Worm (Caenorhabditis elegans): ENCODE data around the gene sta-2.
A peak's percentile ranks its signal among the peaks of the same experiment; 100 is the strongest.

The sta-2 gene

DNA sequence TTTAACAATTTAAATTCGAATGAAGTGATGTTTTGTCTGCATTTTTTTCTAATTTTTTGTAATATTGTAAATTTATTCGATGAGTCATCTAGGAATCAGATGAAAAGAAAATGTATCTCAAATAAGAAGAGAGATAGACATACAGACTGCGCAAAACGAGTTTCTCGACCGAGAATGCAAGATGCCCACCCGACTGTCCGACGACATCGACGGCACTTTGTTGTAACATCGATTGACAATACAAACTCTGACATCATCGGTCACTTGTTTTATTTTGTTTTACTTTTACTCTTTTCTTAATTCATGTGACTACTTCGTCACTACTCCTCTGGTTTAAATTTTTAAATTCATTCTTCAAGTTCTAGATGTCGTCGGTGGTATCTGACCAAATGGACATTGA, at the start of gene sta-2:
Gene sta-2 (plus strand): TSS at position 349 of the 400 bp plus-strand sequence.
- no peak for TF ChIP-seq cog-1 (tag; optimal IDR thresholded peaks at IDR 0.05)
- TF ChIP-seq ztf-29 (GFP tag; IDR thresholded peaks at IDR 0.05) = no peak
- no peak for TF ChIP-seq ztf-23 (GFP tag; IDR thresholded peaks at IDR 0.05)
- no peak for TF ChIP-seq klf-2 (GFP tag; conservative IDR thresholded peaks at IDR 0.05)
- no peak for TF ChIP-seq med-1 (GFP tag; optimal IDR thresholded peaks at IDR 0.05; ENCODE audit: insufficient read depth)
- no peak for TF ChIP-seq tab-1 (GFP tag; IDR thresholded peaks at IDR 0.05)
- no peak for TF ChIP-seq flt-1 (GFP tag; IDR thresholded peaks at IDR 0.05)
- no peak for TF ChIP-seq ref-1 (GFP tag; conservative IDR thresholded peaks at IDR 0.05)
- no peak for TF ChIP-seq T22C8.4 (GFP tag; IDR thresholded peaks at IDR 0.05)

- TF ChIP-seq T22C8.4 (GFP tag; IDR thresholded peaks at IDR 0.05) (no peak), tab-1 (GFP tag; IDR thresholded peaks at IDR 0.05) (no peak), klf-2 (GFP tag; conservative IDR thresholded peaks at IDR 0.05) (no peak), cog-1 (tag; optimal IDR thresholded peaks at IDR 0.05) (no peak), ref-1 (GFP tag; conservative IDR thresholded peaks at IDR 0.05) (no peak), med-1 (GFP tag; optimal IDR thresholded peaks at IDR 0.05; ENCODE audit: insufficient read depth) (no peak), ztf-23 (GFP tag; IDR thresholded peaks at IDR 0.05) (0 out of 2 replicates have a peak, but pooled peaks have one; percentile 43), ztf-29 (GFP tag; IDR thresholded peaks at IDR 0.05) (0 out of 2 replicates have a peak, but pooled peaks have one; percentile 30), flt-1 (GFP tag; IDR thresholded peaks at IDR 0.05) (peak; percentile 50; the same call in 1 of the 2 replicates)
These were observed 48.9 kb upstream of the sta-2 start, which contains the start of gene ztf-9 for ce11 chrV:9692109-9692581. TSS of gene ztf-9 (minus strand) at chrV:9692159.

ce11 chrV:9692649-9693112, 48.3 kb upstream of the sta-2 start, which contains the start of gene ZK287.7:
TSS of gene ZK287.7 (plus strand) at chrV:9693062.
- TF ChIP-seq ztf-23 (GFP tag; IDR thresholded peaks at IDR 0.05) = no peak
- no peak for TF ChIP-seq ztf-29 (GFP tag; IDR thresholded peaks at IDR 0.05)
- TF ChIP-seq klf-2 (GFP tag; conservative IDR thresholded peaks at IDR 0.05) = no peak

- TF ChIP-seq tab-1 (GFP tag; IDR thresholded peaks at IDR 0.05) = no peak
- TF ChIP-seq flt-1 (GFP tag; IDR thresholded peaks at IDR 0.05) = no peak
- no peak for TF ChIP-seq klf-2 (GFP tag; conservative IDR thresholded peaks at IDR 0.05)
- no peak for TF ChIP-seq T22C8.4 (GFP tag; IDR thresholded peaks at IDR 0.05)
- no peak for TF ChIP-seq med-1 (GFP tag; optimal IDR thresholded peaks at IDR 0.05; ENCODE audit: insufficient read depth)
- no peak for TF ChIP-seq ref-1 (GFP tag; conservative IDR thresholded peaks at IDR 0.05)
- TF ChIP-seq cog-1 (tag; optimal IDR thresholded peaks at IDR 0.05) = no peak
- no peak for TF ChIP-seq ztf-29 (GFP tag; IDR thresholded peaks at IDR 0.05)
- TF ChIP-seq ztf-23 (GFP tag; IDR thresholded peaks at IDR 0.05) = no peak
These were observed 44.3 kb upstream of the sta-2 start, which contains the start of gene her-1 for ce11 chrV:9696715-9697114. TSS of gene her-1 (plus strand) at chrV:9697015.

DNA sequence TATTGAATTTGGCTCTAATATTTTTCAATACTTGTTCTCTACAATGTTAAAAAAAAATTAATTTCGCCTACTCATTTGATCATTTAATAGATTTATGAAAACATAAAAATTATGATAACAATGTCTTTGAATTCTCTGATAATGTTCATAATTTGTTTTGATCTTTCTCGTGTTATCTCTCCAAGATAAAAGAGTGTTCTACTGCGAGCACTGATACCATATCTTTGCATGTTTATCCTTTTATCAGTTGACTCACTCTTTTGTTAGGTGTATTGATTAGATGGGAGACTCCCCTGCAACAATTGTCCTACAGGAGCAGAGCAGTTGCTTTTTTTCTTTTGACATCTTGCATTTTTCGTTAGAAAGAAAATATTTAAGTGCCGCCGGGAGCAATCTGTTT, 41.8 kb upstream of the sta-2 start:
- TF ChIP-seq flt-1 (GFP tag; IDR thresholded peaks at IDR 0.05) (no peak), med-1 (GFP tag; optimal IDR thresholded peaks at IDR 0.05; ENCODE audit: insufficient read depth) (no peak), T22C8.4 (GFP tag; IDR thresholded peaks at IDR 0.05) (no peak), tab-1 (GFP tag; IDR thresholded peaks at IDR 0.05) (no peak), klf-2 (GFP tag; conservative IDR thresholded peaks at IDR 0.05) (no peak), ztf-23 (GFP tag; IDR thresholded peaks at IDR 0.05) (no peak), ref-1 (GFP tag; conservative IDR thresholded peaks at IDR 0.05) (no peak), ztf-29 (GFP tag; IDR thresholded peaks at IDR 0.05) (no peak), cog-1 (tag; optimal IDR thresholded peaks at IDR 0.05) (no peak)

- TF ChIP-seq T22C8.4 (GFP tag; IDR thresholded peaks at IDR 0.05) (no peak), ztf-29 (GFP tag; IDR thresholded peaks at IDR 0.05) (no peak), flt-1 (GFP tag; IDR thresholded peaks at IDR 0.05) (no peak), klf-2 (GFP tag; conservative IDR thresholded peaks at IDR 0.05) (no peak), cog-1 (tag; optimal IDR thresholded peaks at IDR 0.05) (no peak), ref-1 (GFP tag; conservative IDR thresholded peaks at IDR 0.05) (no peak), ztf-23 (GFP tag; IDR thresholded peaks at IDR 0.05) (no peak), tab-1 (GFP tag; IDR thresholded peaks at IDR 0.05) (no peak), med-1 (GFP tag; optimal IDR thresholded peaks at IDR 0.05; ENCODE audit: insufficient read depth) (no peak)
These were observed 39.1 kb upstream of the sta-2 start for ce11 chrV:9701861-9702260.

DNA sequence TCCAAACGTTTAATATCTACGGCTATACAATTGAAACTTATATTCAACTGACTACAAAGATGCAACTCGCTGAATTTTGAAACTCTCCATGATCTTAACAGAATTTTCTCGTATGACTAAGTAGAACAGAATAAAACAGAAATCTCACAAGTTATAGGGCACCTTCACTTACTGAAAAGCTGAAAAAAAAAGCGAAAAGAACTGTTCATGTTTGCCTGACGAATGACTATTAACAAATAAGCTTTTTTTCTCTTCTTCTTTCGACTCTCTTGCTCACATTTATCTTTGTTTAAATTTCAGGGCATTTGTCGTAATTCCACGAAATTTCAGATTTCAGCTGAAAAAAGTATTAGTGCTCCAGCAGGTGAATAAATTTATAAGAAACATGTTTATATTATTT, 38.3 kb upstream of the sta-2 start, which contains the start of gene xbx-6:
Gene xbx-6 (plus strand): TSS at position 301 of the 400 bp plus-strand sequence.
- TF ChIP-seq cog-1 (tag; optimal IDR thresholded peaks at IDR 0.05) = no peak
- no peak for TF ChIP-seq klf-2 (GFP tag; conservative IDR thresholded peaks at IDR 0.05)

ce11 chrV:9703549-9703948, 37.5 kb upstream of the sta-2 start:
- TF ChIP-seq T22C8.4 (GFP tag; IDR thresholded peaks at IDR 0.05) (no peak), klf-2 (GFP tag; conservative IDR thresholded peaks at IDR 0.05) (no peak), ref-1 (GFP tag; conservative IDR thresholded peaks at IDR 0.05) (no peak), cog-1 (tag; optimal IDR thresholded peaks at IDR 0.05) (no peak), tab-1 (GFP tag; IDR thresholded peaks at IDR 0.05) (no peak), flt-1 (GFP tag; IDR thresholded peaks at IDR 0.05) (no peak), med-1 (GFP tag; optimal IDR thresholded peaks at IDR 0.05; ENCODE audit: insufficient read depth) (no peak), ztf-29 (GFP tag; IDR thresholded peaks at IDR 0.05) (no peak), ztf-23 (GFP tag; IDR thresholded peaks at IDR 0.05) (no peak)

DNA sequence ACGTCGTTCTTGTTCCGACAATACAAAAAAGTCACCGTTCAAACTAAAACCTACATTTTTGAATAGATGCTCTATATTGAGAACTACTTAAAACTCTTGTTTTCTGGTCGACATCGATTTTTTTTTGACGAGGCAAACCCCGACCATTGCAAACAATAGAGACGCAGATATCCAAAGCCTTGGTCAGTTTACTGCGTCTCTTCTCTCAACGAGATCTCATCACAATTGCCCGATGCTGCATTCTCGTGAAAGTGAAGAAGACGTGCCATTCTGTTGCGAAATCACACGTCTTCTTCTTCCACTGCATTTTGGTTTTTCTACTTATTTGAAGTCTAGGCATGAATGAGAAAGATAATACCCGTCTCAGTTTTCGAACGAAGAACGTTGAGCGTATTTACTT, 36.6 kb upstream of the sta-2 start:
- TF ChIP-seq ztf-23 (GFP tag; IDR thresholded peaks at IDR 0.05) (no peak), tab-1 (GFP tag; IDR thresholded peaks at IDR 0.05) (no peak), cog-1 (tag; optimal IDR thresholded peaks at IDR 0.05) (peak; percentile 8), klf-2 (GFP tag; conservative IDR thresholded peaks at IDR 0.05) (no peak), ztf-29 (GFP tag; IDR thresholded peaks at IDR 0.05) (no peak), flt-1 (GFP tag; IDR thresholded peaks at IDR 0.05) (no peak), ref-1 (GFP tag; conservative IDR thresholded peaks at IDR 0.05) (no peak), T22C8.4 (GFP tag; IDR thresholded peaks at IDR 0.05) (peak; percentile 41; the same call in 1 of the 2 replicates), med-1 (GFP tag; optimal IDR thresholded peaks at IDR 0.05; ENCODE audit: insufficient read depth) (no peak)

DNA sequence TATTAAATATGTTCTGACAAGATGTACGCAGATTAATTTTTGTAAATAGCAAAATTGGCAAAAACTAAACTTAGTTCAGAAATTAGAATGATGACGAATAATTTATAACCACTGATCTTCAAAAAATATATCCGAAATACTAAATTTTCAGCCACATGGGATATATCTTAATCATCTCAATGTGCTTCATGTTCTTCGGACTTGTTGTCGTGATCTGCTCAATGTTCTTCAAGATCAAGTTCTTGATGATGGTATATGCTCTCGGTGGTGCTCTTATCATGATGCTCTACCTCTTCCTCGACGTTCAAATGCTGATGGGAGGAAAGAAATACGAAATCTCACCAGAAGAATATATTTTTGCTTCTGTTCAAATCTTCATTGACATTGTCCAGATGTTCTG, 34.4 kb upstream of the sta-2 start:
- TF ChIP-seq flt-1 (GFP tag; IDR thresholded peaks at IDR 0.05) (no peak), klf-2 (GFP tag; conservative IDR thresholded peaks at IDR 0.05) (no peak), med-1 (GFP tag; optimal IDR thresholded peaks at IDR 0.05; ENCODE audit: insufficient read depth) (no peak), tab-1 (GFP tag; IDR thresholded peaks at IDR 0.05) (no peak), cog-1 (tag; optimal IDR thresholded peaks at IDR 0.05) (no peak), ztf-23 (GFP tag; IDR thresholded peaks at IDR 0.05) (no peak), ref-1 (GFP tag; conservative IDR thresholded peaks at IDR 0.05) (no peak), T22C8.4 (GFP tag; IDR thresholded peaks at IDR 0.05) (no peak), ztf-29 (GFP tag; IDR thresholded peaks at IDR 0.05) (no peak)

Data from whole organism, midembryonic.